Worm (Caenorhabditis elegans) whole organism, L1 larva: Measurements from ENCODE around the gene Y73B6BL.27.

Experiments
- C04F5.9 ChIP-seq: sonication (generic microtip); optimal IDR thresholded peaks from 2 replicates; lab custom pipeline; 2016; ENCODE audit warnings: missing genetic modification characterization, missing compliant biosample characterization
- aha-1 ChIP-seq: fragments of 150-350 bp; optimal IDR thresholded peaks from 2 replicates; lab custom pipeline; 2014; ENCODE audit warnings: missing biosample characterization, missing genetic modification characterization
- alr-1 ChIP-seq: fragments of 200-800 bp; sonication (Bioruptor generic); optimal IDR thresholded peaks from 2 replicates; lab custom pipeline; 2018; ENCODE audit warnings: borderline replicate concordance, mild to moderate bottlenecking, missing genetic modification characterization, missing compliant biosample characterization
- blmp-1 ChIP-seq: fragments of 150-350 bp; optimal IDR thresholded peaks from 2 replicates; lab custom pipeline; 2014; ENCODE audit warnings: missing biosample characterization, missing genetic modification characterization
- ceh-82 ChIP-seq, 3 experiments: fragments of 150-350 bp in 1 of 3; sonication (generic microtip) in 2 of 3; optimal IDR thresholded peaks; 2 replicates each; lab custom pipeline; 2014 to 2017; ENCODE audit warnings: missing biosample characterization in 3 of 3, missing genetic modification characterization in 3 of 3
- ceh-88 ChIP-seq: fragments of 200-800 bp; sonication (Bioruptor generic); IDR thresholded peaks from 2 replicates; pipeline ENCODE4 v1.3.6; 2022; ENCODE audit warnings: missing genetic modification characterization, missing compliant biosample characterization
- ceh-90 ChIP-seq: sonication (generic microtip); optimal IDR thresholded peaks from 2 replicates; lab custom pipeline; 2016; ENCODE audit warnings: missing genetic modification characterization, missing compliant biosample characterization
- dpl-1 ChIP-seq, 3 experiments: fragments of 150-350 bp in 2 of 3; sonication (generic microtip) in 1 of 3; optimal IDR thresholded peaks; 2 replicates each; lab custom pipeline; 2014 to 2017; ENCODE audit warnings: missing biosample characterization in 3 of 3, missing genetic modification characterization in 3 of 3, missing genetic modification reagents in 3 of 3
- dsc-1 ChIP-seq: sonication (generic microtip); optimal IDR thresholded peaks from 2 replicates; lab custom pipeline; 2016; ENCODE audit warnings: mild to moderate bottlenecking, missing genetic modification characterization, missing compliant biosample characterization
- efl-1 ChIP-seq, 4 experiments: fragments of 150-350 bp; optimal IDR thresholded peaks in 3 of 4; peaks in 1 of 4; 1 replicate in 1 of 4; 2 replicates in 3 of 4; lab custom pipeline; 2014; ENCODE audit warnings: missing biosample characterization in 2 of 4, missing genetic modification characterization in 2 of 4, missing genetic modification reagents in 2 of 4
- ets-5 ChIP-seq: fragments of 200-800 bp; sonication (Bioruptor generic); IDR thresholded peaks from 2 replicates; pipeline ENCODE4 v1.3.6; 2022; ENCODE audit warnings: missing genetic modification characterization, missing compliant biosample characterization
- fkh-10 ChIP-seq: sonication (generic microtip); optimal IDR thresholded peaks from 2 replicates; lab custom pipeline; 2017; ENCODE audit warnings: missing biosample characterization, missing genetic modification reagents, missing genetic modification characterization
- fos-1 ChIP-seq: fragments of 150-350 bp; optimal IDR thresholded peaks from 2 replicates; lab custom pipeline; 2014; ENCODE audit warnings: missing biosample characterization, missing genetic modification characterization
- hpl-2 ChIP-seq: fragments of 150-350 bp; optimal IDR thresholded peaks from 2 replicates; lab custom pipeline; 2014; ENCODE audit warnings: missing biosample characterization, missing genetic modification reagents, missing genetic modification characterization
- lin-13 ChIP-seq: fragments of 150-350 bp; optimal IDR thresholded peaks from 2 replicates; lab custom pipeline; 2014; ENCODE audit warnings: missing biosample characterization, missing genetic modification reagents, missing genetic modification characterization
- lin-15B ChIP-seq: fragments of 150-350 bp; sonication (generic microtip); optimal IDR thresholded peaks from 3 replicates; lab custom pipeline; 2014; ENCODE audit warnings: missing biosample characterization, missing genetic modification characterization
- lin-35 ChIP-seq, 2 experiments: fragments of 150-350 bp; optimal IDR thresholded peaks; 2 replicates each; lab custom pipeline; 2014; ENCODE audit warnings: missing biosample characterization in 2 of 2, missing genetic modification characterization in 2 of 2, missing genetic modification reagents in 2 of 2
- lin-39 ChIP-seq: fragments of 150-350 bp; optimal IDR thresholded peaks from 2 replicates; lab custom pipeline; 2014; ENCODE audit warnings: missing biosample characterization, missing genetic modification reagents, missing genetic modification characterization
- lsy-2 ChIP-seq, 2 experiments: fragments of 150-350 bp; optimal IDR thresholded peaks; 2 replicates each; lab custom pipeline; 2014; ENCODE audit warnings: missing biosample characterization in 2 of 2, missing genetic modification characterization in 2 of 2
- mab-9 ChIP-seq: fragments of 200-800 bp; sonication (Bioruptor generic); IDR thresholded peaks from 2 replicates; pipeline ENCODE4 v1.3.6; 2022; ENCODE audit warnings: missing genetic modification reagents, missing genetic modification characterization, missing compliant biosample characterization
- mef-2 ChIP-seq: fragments of 150-350 bp; optimal IDR thresholded peaks from 2 replicates; lab custom pipeline; 2014; ENCODE audit warnings: missing biosample characterization, missing genetic modification characterization
- nhr-19 ChIP-seq: fragments of 200-800 bp; sonication (Bioruptor generic); conservative IDR thresholded peaks from 2 replicates; pipeline ENCODE4 v1.3.6; 2022; ENCODE audit warnings: missing genetic modification characterization, missing compliant biosample characterization
- nhr-47 ChIP-seq: sonication (generic microtip); optimal IDR thresholded peaks from 2 replicates; lab custom pipeline; 2016; ENCODE audit warnings: mild to moderate bottlenecking, missing genetic modification characterization, moderate library complexity, missing compliant biosample characterization
- nhr-76 ChIP-seq: sonication (generic microtip); optimal IDR thresholded peaks from 2 replicates; lab custom pipeline; 2017; ENCODE audit warnings: missing biosample characterization, missing genetic modification characterization
- nhr-77 ChIP-seq: fragments of 150-350 bp; optimal IDR thresholded peaks from 2 replicates; lab custom pipeline; 2014; ENCODE audit warnings: missing biosample characterization, missing genetic modification characterization
- nhr-84 ChIP-seq: sonication (generic microtip); optimal IDR thresholded peaks from 2 replicates; lab custom pipeline; 2017; ENCODE audit warnings: missing biosample characterization, missing genetic modification characterization
- nhr-90 ChIP-seq: sonication (generic microtip); optimal IDR thresholded peaks from 2 replicates; lab custom pipeline; 2016; ENCODE audit warnings: mild to moderate bottlenecking, missing genetic modification characterization, missing compliant biosample characterization; ENCODE audit not compliant: poor library complexity
- pqm-1 ChIP-seq: sonication (generic microtip); optimal IDR thresholded peaks from 3 replicates; lab custom pipeline; 2017; ENCODE audit warnings: missing biosample characterization, missing genetic modification characterization
- skn-1 ChIP-seq: fragments of 150-350 bp; optimal IDR thresholded peaks from 2 replicates; lab custom pipeline; 2014; ENCODE audit warnings: missing biosample characterization, missing genetic modification characterization
- sox-4 ChIP-seq: sonication (generic microtip); optimal IDR thresholded peaks from 2 replicates; lab custom pipeline; 2016; ENCODE audit warnings: missing genetic modification characterization, missing compliant biosample characterization
- sup-37 ChIP-seq: fragments of 200-800 bp; sonication (Bioruptor generic); optimal IDR thresholded peaks from 2 replicates; lab custom pipeline; 2018; ENCODE audit warnings: mild to moderate bottlenecking, missing genetic modification characterization, missing compliant biosample characterization
- tbx-2 ChIP-seq: sonication (generic microtip); optimal IDR thresholded peaks from 2 replicates; lab custom pipeline; 2016; ENCODE audit warnings: missing genetic modification characterization, missing compliant biosample characterization
- tlp-1 ChIP-seq: fragments of 150-350 bp; optimal IDR thresholded peaks from 2 replicates; lab custom pipeline; 2014; ENCODE audit warnings: missing biosample characterization, missing genetic modification characterization
- unc-130 ChIP-seq: fragments of 150-350 bp; optimal IDR thresholded peaks from 2 replicates; lab custom pipeline; 2017; ENCODE audit warnings: missing biosample characterization, missing genetic modification characterization, inconsistent platforms
- unc-62 ChIP-seq: fragments of 150-350 bp; optimal IDR thresholded peaks from 2 replicates; lab custom pipeline; 2014; ENCODE audit warnings: missing biosample characterization, missing genetic modification reagents, missing genetic modification characterization
- zag-1 ChIP-seq: fragments of 150-350 bp; optimal IDR thresholded peaks from 2 replicates; lab custom pipeline; 2014; ENCODE audit warnings: missing biosample characterization, missing genetic modification characterization

Gene Y73B6BL.27

ce11 chrIV:6473140-6473539 lies at the start of gene Y73B6BL.27:
Y73B6BL.27 (minus strand) TSS chrIV:6473240.
- TF ChIP-seq C04F5.9 (tag; lab: Kevin White, UChicago) (no peak), sup-37 (GFP tag; lab: Kevin White, UChicago) (no peak), fkh-10 (GFP tag; lab: Kevin White, UChicago) (no peak), dsc-1 (no peak), lin-13 (GFP tag; lab: Kevin White, UChicago) (no peak), skn-1 (tag; lab: Kevin White, UChicago) (no peak), alr-1 (tag; lab: Kevin White, UChicago) (no peak), unc-62 (GFP tag; lab: Kevin White, UChicago) (no peak), tlp-1 (no peak), nhr-47 (tag; lab: Kevin White, UChicago) (no peak), nhr-84 (no peak), tbx-2 (no peak), efl-1 (optimal IDR thresholded peaks at IDR 0.05; lab: Kevin White, UChicago) (no peak), efl-1 (GFP tag; optimal IDR thresholded peaks at IDR 0.05 in 1 of 2; lab: Kevin White, UChicago) (no peak), fos-1 (tag; lab: Kevin White, UChicago) (no peak), ceh-88 (GFP tag; lab: Robert Waterston, UW) (no peak), ets-5 (GFP tag; lab: Robert Waterston, UW) (no peak), hpl-2 (GFP tag; lab: Kevin White, UChicago) (no peak)

- no peak for TF ChIP-seq efl-1 (optimal IDR thresholded peaks at IDR 0.05; lab: Kevin White, UChicago)
- TF ChIP-seq efl-1 (GFP tag; optimal IDR thresholded peaks at IDR 0.05 in 1 of 2; lab: Kevin White, UChicago), result peak in 1 of 2 experiments; percentile 9
- peak in 1 of 3 experiments; percentile 5 for TF ChIP-seq dpl-1 (GFP tag; optimal IDR thresholded peaks at IDR 0.05; lab: Kevin White, UChicago)
- TF ChIP-seq lsy-2 (tag; optimal IDR thresholded peaks at IDR 0.05; lab: Kevin White, UChicago), result no peak
- peak in 1 of 2 experiments; percentile 33 for TF ChIP-seq lin-35 (GFP tag; optimal IDR thresholded peaks at IDR 0.05; lab: Kevin White, UChicago)
- TF ChIP-seq skn-1 (tag; lab: Kevin White, UChicago), result peak; percentile 82
These were observed 49.4 kb upstream of the Y73B6BL.27 start, which contains the start of gene ddi-1 for ce11 chrIV:6522305-6522917. ddi-1 (plus strand) TSS chrIV:6522867.

- TF ChIP-seq pqm-1 (tag; lab: Kevin White, UChicago), result no peak
- peak; percentile 10 for TF ChIP-seq blmp-1 (tag; lab: Kevin White, UChicago)
- TF ChIP-seq sup-37 (GFP tag; lab: Kevin White, UChicago), result no peak
- no peak for TF ChIP-seq C04F5.9 (tag; lab: Kevin White, UChicago)
- TF ChIP-seq aha-1 (tag; lab: Kevin White, UChicago), result no peak
- TF ChIP-seq mab-9, result no peak
These were observed 46.6 kb upstream of the Y73B6BL.27 start, which contains the start of gene C01G5.9 for ce11 chrIV:6519593-6519992. C01G5.9 (plus strand) TSS chrIV:6519893.

- TF ChIP-seq mef-2 (tag; lab: Kevin White, UChicago), result no peak
- TF ChIP-seq unc-130 (tag; lab: Kevin White, UChicago), result no peak
- no peak for TF ChIP-seq zag-1
- TF ChIP-seq ceh-82 (tag; optimal IDR thresholded peaks at IDR 0.05; lab: Kevin White, UChicago), result no peak
- no peak for TF ChIP-seq lin-39 (tag; lab: Kevin White, UChicago)
- TF ChIP-seq sox-4 (tag; lab: Kevin White, UChicago), result no peak
- no peak for TF ChIP-seq hpl-2 (GFP tag; lab: Kevin White, UChicago)
- TF ChIP-seq nhr-90 (tag; lab: Kevin White, UChicago), result no peak
- TF ChIP-seq nhr-77, result no peak
- no peak for TF ChIP-seq ceh-90 (tag; lab: Kevin White, UChicago)
- TF ChIP-seq nhr-76 (tag; lab: Kevin White, UChicago), result no peak
- no peak for TF ChIP-seq lin-15B (tag; lab: Kevin White, UChicago)
- no peak for TF ChIP-seq nhr-19 (GFP tag; lab: Robert Waterston, UW)
- TF ChIP-seq alr-1 (tag; lab: Kevin White, UChicago), result no peak
- TF ChIP-seq, all 84 proteins: peak for 0
These were observed 44.8 kb upstream of the Y73B6BL.27 start, which contains the start of gene C01G5.7 for ce11 chrIV:6517859-6518258. C01G5.7 (plus strand) TSS chrIV:6518159.
